Worm (Caenorhabditis elegans): Measurements from ENCODE around the gene F20D6.5.

F20D6.5 gene

ce11 chrV:8161699-8162098 lies at the start of gene F20D6.5:
Gene F20D6.5, plus strand, starts transcription at chrV:8161957.
- TF ChIP-seq skn-1 (tag; optimal IDR thresholded peaks at IDR 0.05) (no peak), pqm-1 (tag; optimal IDR thresholded peaks at IDR 0.05) (peak; percentile 83), fkh-10 (GFP tag; optimal IDR thresholded peaks at IDR 0.05) (no peak), pha-4 (tag; optimal IDR thresholded peaks at IDR 0.05) (no peak), snpc-4 (tag; optimal IDR thresholded peaks at IDR 0.05) (no peak), elt-2 (tag; optimal IDR thresholded peaks at IDR 0.05) (peak; percentile 61)

ce11 chrV:8114542-8114941 lies 47.2 kb upstream of the F20D6.5 start:
- TF ChIP-seq unc-62 (GFP tag; optimal IDR thresholded peaks at IDR 0.05) (no peak), eor-1 (tag; optimal IDR thresholded peaks at IDR 0.05) (no peak), unc-39 (tag; optimal IDR thresholded peaks at IDR 0.05) (no peak), ztf-4 (tag; optimal IDR thresholded peaks at IDR 0.05) (no peak), ceh-82 (tag; optimal IDR thresholded peaks at IDR 0.05) (no peak), fkh-2 (tag; optimal IDR thresholded peaks at IDR 0.05) (no peak), egl-5 (tag; optimal IDR thresholded peaks at IDR 0.05) (no peak), sea-2 (GFP tag; optimal IDR thresholded peaks at IDR 0.05) (no peak), mdl-1 (tag; optimal IDR thresholded peaks at IDR 0.05) (no peak)

- TF ChIP-seq ama-1 (optimal IDR thresholded peaks at IDR 0.05), result no peak
- TF ChIP-seq fkh-10 (GFP tag; optimal IDR thresholded peaks at IDR 0.05), result no peak
- no peak for TF ChIP-seq ceh-16 (tag; optimal IDR thresholded peaks at IDR 0.05)
- TF ChIP-seq unc-62 (GFP tag; optimal IDR thresholded peaks at IDR 0.05), result no peak
- no peak for TF ChIP-seq ztf-4 (tag; optimal IDR thresholded peaks at IDR 0.05)
- TF ChIP-seq hmg-11 (tag; optimal IDR thresholded peaks at IDR 0.05), result no peak
- no peak for TF ChIP-seq nfya-1 (tag; optimal IDR thresholded peaks at IDR 0.05; ENCODE audit: insufficient read depth)
These were observed 43.8 kb upstream of the F20D6.5 start, which contains the start of gene D1014.7 for ce11 chrV:8117964-8118363. Gene D1014.7, plus strand, starts transcription at chrV:8118264.

DNA sequence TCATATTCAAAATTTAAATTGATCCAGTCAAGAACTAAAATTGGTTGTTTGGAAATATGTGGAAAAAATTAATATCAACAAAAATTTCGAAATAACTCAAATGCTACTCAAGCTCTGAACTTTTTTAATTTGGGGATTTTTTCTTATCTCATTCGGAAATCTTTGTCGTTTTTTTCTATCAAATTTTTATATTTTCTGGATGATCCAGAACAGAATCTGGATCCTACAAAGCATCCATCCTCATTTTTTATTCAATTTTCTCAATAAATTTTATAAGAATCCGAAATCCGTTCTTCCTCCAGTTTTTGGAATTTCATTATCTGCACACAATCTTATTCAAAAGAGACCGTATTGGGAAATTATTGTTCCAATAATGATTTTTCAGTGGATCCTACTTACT lies 40.9 kb upstream of the F20D6.5 start, which contains the start of gene D1014.6:
TSS of gene D1014.6 (plus strand) at position 301 of the 400 bp plus-strand sequence.
- TF ChIP-seq egl-27 (tag; optimal IDR thresholded peaks at IDR 0.05) (no peak), tbx-2 (tag; optimal IDR thresholded peaks at IDR 0.05) (no peak), egl-5 (tag; optimal IDR thresholded peaks at IDR 0.05) (no peak), fkh-2 (tag; optimal IDR thresholded peaks at IDR 0.05) (no peak), eor-1 (tag; optimal IDR thresholded peaks at IDR 0.05) (no peak), nfya-1 (tag; optimal IDR thresholded peaks at IDR 0.05; ENCODE audit: insufficient read depth) (no peak), ceh-82 (tag; optimal IDR thresholded peaks at IDR 0.05) (no peak), nhr-43 (tag; optimal IDR thresholded peaks at IDR 0.05; ENCODE audit: poor library complexity, severe bottlenecking) (no peak), nhr-12 (tag; optimal IDR thresholded peaks at IDR 0.05) (no peak), elt-2 (tag; optimal IDR thresholded peaks at IDR 0.05) (no peak), nhr-23 (tag; optimal IDR thresholded peaks at IDR 0.05) (no peak), aly-2 (tag; optimal IDR thresholded peaks at IDR 0.05) (no peak), ceh-28 (tag; optimal IDR thresholded peaks at IDR 0.05) (no peak), lin-15B (tag; optimal IDR thresholded peaks at IDR 0.05) (no peak), unc-39 (tag; optimal IDR thresholded peaks at IDR 0.05) (no peak), ZK546.5 (tag; optimal IDR thresholded peaks at IDR 0.05) (no peak), mdl-1 (tag; optimal IDR thresholded peaks at IDR 0.05) (no peak), jun-1 (tag; optimal IDR thresholded peaks at IDR 0.05) (no peak), nhr-28 (tag; optimal IDR thresholded peaks at IDR 0.05) (no peak)

DNA sequence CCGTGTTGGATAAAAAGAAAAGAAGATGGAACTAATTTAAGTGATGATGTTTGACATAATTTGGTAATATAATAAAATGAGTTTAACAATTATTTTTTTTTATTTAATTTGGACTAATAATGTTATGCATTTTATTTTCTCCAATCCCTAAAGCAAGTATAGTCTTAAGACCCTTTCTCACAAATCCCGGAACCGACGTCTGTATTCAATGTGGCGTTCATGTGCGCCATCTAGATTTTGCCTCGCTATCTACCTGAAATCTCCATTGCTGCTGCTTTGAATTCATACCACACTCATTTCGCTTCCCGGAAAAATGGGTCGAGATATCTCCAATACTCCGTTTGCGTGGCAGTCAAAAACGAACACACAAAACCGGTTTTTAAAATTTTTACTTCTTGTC lies 38.4 kb upstream of the F20D6.5 start, which contains the start of gene D1014.5:
TSS of gene D1014.5 (plus strand) at position 301 of the 400 bp plus-strand sequence.
- TF ChIP-seq ceh-82 (tag; optimal IDR thresholded peaks at IDR 0.05) (no peak), nhr-25 (tag; optimal IDR thresholded peaks at IDR 0.05) (no peak)

DNA sequence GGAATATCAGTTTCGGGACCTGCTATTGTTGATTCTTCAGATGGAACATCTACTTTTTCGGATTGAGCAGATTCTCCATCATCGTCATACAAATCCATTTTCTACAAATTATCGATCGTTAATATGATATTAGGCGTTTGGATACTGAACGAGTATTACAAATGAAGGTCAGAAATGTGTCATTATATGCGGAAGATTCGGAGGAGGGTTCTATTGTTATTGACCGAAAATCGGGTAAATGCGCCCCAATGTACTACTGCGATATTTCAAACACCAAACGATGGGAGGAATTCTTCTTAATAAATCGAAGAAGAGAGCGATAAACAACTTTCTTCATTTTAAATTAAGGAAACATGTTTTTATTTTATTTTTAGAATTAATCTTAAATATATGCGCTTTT lies 32.5 kb upstream of the F20D6.5 start, which contains the start of gene spr-1:
TSS of gene spr-1 (minus strand) at position 101 of the 400 bp plus-strand sequence.
- TF ChIP-seq zag-1 (tag; optimal IDR thresholded peaks at IDR 0.05) (no peak), nhr-77 (tag; optimal IDR thresholded peaks at IDR 0.05) (no peak), elt-1 (tag; optimal IDR thresholded peaks at IDR 0.05) (no peak), hmg-11 (tag; optimal IDR thresholded peaks at IDR 0.05) (no peak), eor-1 (tag; optimal IDR thresholded peaks at IDR 0.05) (no peak), aly-2 (tag; optimal IDR thresholded peaks at IDR 0.05) (no peak), nhr-76 (tag; optimal IDR thresholded peaks at IDR 0.05) (no peak), jun-1 (tag; optimal IDR thresholded peaks at IDR 0.05) (no peak), nhr-25 (tag; optimal IDR thresholded peaks at IDR 0.05) (peak; percentile 40)

All from whole organism, L3 larva.